Fruit fly (Drosophila melanogaster) whole organism, embryonic: ENCODE results near the gene CG13096.

ENCODE experiments used
- Atf-2 ChIP-seq: fragments of 200-800 bp; sonication (Bioruptor generic); optimal IDR thresholded peaks from 2 replicates; lab custom pipeline; 2016; ENCODE audit warnings: missing biosample characterization, missing genetic modification characterization
- CG10209 ChIP-seq: fragments of 200-800 bp; sonication (Bioruptor generic); optimal IDR thresholded peaks from 3 replicates; lab custom pipeline; 2017; ENCODE audit warnings: missing biosample characterization, mild to moderate bottlenecking, missing genetic modification characterization, missing genetic modification reagents
- CG10267 ChIP-seq: fragments of 200-800 bp; sonication (Bioruptor generic); optimal IDR thresholded peaks from 2 replicates; lab custom pipeline; 2018; ENCODE audit warnings: missing biosample characterization, mild to moderate bottlenecking, missing genetic modification characterization, moderate library complexity
- CG10543 ChIP-seq: fragments of 200-800 bp; sonication (Bioruptor generic); optimal IDR thresholded peaks from 3 replicates; lab custom pipeline; 2017; ENCODE audit warnings: missing biosample characterization, mild to moderate bottlenecking, missing genetic modification characterization, moderate library complexity
- CG11085 ChIP-seq: fragments of 200-800 bp; sonication (Bioruptor generic); IDR thresholded peaks from 2 replicates; pipeline ENCODE4 v1.3.6; 2022; ENCODE audit warnings: missing biosample characterization, missing genetic modification characterization
- CG15514 ChIP-seq: fragments of 200-800 bp; sonication (Bioruptor generic); optimal IDR thresholded peaks from 3 replicates; lab custom pipeline; 2017; ENCODE audit warnings: missing biosample characterization, missing genetic modification characterization, mild to moderate bottlenecking, moderate library complexity, missing genetic modification reagents
- CG31441 ChIP-seq: fragments of 200-800 bp; sonication (Bioruptor generic); IDR thresholded peaks from 2 replicates; pipeline ENCODE4 v1.3.6; 2022; ENCODE audit warnings: missing biosample characterization, missing genetic modification characterization
- CG3163 ChIP-seq: fragments of 200-800 bp; sonication (Bioruptor generic); optimal IDR thresholded peaks from 3 replicates; lab custom pipeline; 2016; ENCODE audit warnings: missing biosample characterization, missing genetic modification characterization
- CG43689 ChIP-seq: fragments of 200-800 bp; sonication (Bioruptor generic); IDR thresholded peaks from 2 replicates; pipeline ENCODE4 v1.3.6; 2022; ENCODE audit warnings: missing biosample characterization, missing genetic modification characterization
- CG4404 ChIP-seq: fragments of 200-800 bp; sonication (Bioruptor generic); IDR thresholded peaks from 2 replicates; pipeline ENCODE4 v1.3.6; 2022; ENCODE audit warnings: missing biosample characterization, missing genetic modification characterization
- CG7963 ChIP-seq: fragments of 200-800 bp; sonication (Bioruptor generic); IDR thresholded peaks from 3 replicates; pipeline ENCODE4 v1.3.6; 2022; ENCODE audit warnings: missing biosample characterization, missing genetic modification characterization; ENCODE audit not compliant: partially characterized antibody
- CG9215 ChIP-seq: fragments of 200-800 bp; sonication (Bioruptor generic); IDR thresholded peaks from 2 replicates; pipeline ENCODE4 v1.3.6; 2022; ENCODE audit warnings: missing biosample characterization, missing genetic modification characterization
- D ChIP-seq, 2 experiments: fragments of 200-800 bp in 1 of 2; fragments of >200 bp in 1 of 2; sonication (Bioruptor generic) in 1 of 2; optimal IDR thresholded peaks; 2 replicates in 1 of 2; 3 replicates in 1 of 2; lab custom pipeline; 2017; ENCODE audit warnings: mild to moderate bottlenecking in 1 of 2, missing biosample characterization in 1 of 2, missing genetic modification characterization in 1 of 2, missing genetic modification reagents in 1 of 2
- Dad ChIP-seq: fragments of 200-800 bp; sonication (Bioruptor generic); optimal IDR thresholded peaks from 3 replicates; lab custom pipeline; 2016; ENCODE audit warnings: missing biosample characterization, missing genetic modification characterization
- Doc2 ChIP-seq: fragments of 200-800 bp; sonication (Bioruptor generic); IDR thresholded peaks from 2 replicates; pipeline ENCODE4 v1.3.6; 2022; ENCODE audit warnings: missing biosample characterization, missing genetic modification characterization
- Fer3 ChIP-seq: fragments of 200-800 bp; sonication (Bioruptor generic); optimal IDR thresholded peaks from 2 replicates; lab custom pipeline; 2018; ENCODE audit warnings: missing biosample characterization, mild to moderate bottlenecking, missing genetic modification characterization, moderate library complexity
- HLH4C ChIP-seq: fragments of 200-800 bp; sonication (Bioruptor generic); IDR thresholded peaks from 3 replicates; pipeline ENCODE4 v1.3.6; 2022; ENCODE audit warnings: missing biosample characterization, missing genetic modification characterization; ENCODE audit not compliant: partially characterized antibody
- Lpt ChIP-seq: fragments of >200 bp; optimal IDR thresholded peaks from 2 replicates; lab custom pipeline; 2018; ENCODE audit warnings: missing biosample characterization, missing genetic modification characterization
- NK7.1 ChIP-seq: fragments of 200-800 bp; sonication (Bioruptor generic); optimal IDR thresholded peaks from 3 replicates; lab custom pipeline; 2016; ENCODE audit warnings: missing biosample characterization, missing genetic modification characterization
- Rfx ChIP-seq: fragments of 200-800 bp; sonication (Bioruptor generic); IDR thresholded peaks from 2 replicates; pipeline ENCODE4 v1.3.6; 2022; ENCODE audit warnings: missing biosample characterization, missing genetic modification characterization
- Side ChIP-seq: fragments of 200-800 bp; sonication (Bioruptor generic); optimal IDR thresholded peaks from 2 replicates; lab custom pipeline; 2016; ENCODE audit warnings: missing biosample characterization, missing genetic modification characterization
- Tbp ChIP-seq: fragments of >200 bp; optimal IDR thresholded peaks from 2 replicates; lab custom pipeline; 2018; ENCODE audit warnings: missing biosample characterization, missing genetic modification characterization
- Trl ChIP-seq, 3 experiments: fragments of >200 bp in 2 of 3; fragments of 200-800 bp in 1 of 3; sonication (Bioruptor generic) in 1 of 3; optimal IDR thresholded peaks; 2 replicates in 1 of 3; 3 replicates in 2 of 3; lab custom pipeline; 2016 to 2017; ENCODE audit warnings: missing biosample characterization in 1 of 3, missing genetic modification characterization in 1 of 3
- ab ChIP-seq: fragments of 200-800 bp; sonication (Bioruptor generic); optimal IDR thresholded peaks from 2 replicates; lab custom pipeline; 2016; ENCODE audit warnings: missing biosample characterization, missing genetic modification characterization
- ase ChIP-seq: fragments of 200-800 bp; sonication (Bioruptor generic); IDR thresholded peaks from 3 replicates; pipeline ENCODE4 v1.3.6; 2022; ENCODE audit warnings: missing biosample characterization, missing genetic modification characterization
- bbx ChIP-seq: fragments of 200-800 bp; sonication (Bioruptor generic); IDR thresholded peaks from 2 replicates; pipeline ENCODE4 v1.3.6; 2022; ENCODE audit warnings: missing biosample characterization, missing genetic modification characterization; ENCODE audit not compliant: partially characterized antibody
- bcd ChIP-seq: fragments of 200-800 bp; sonication (Bioruptor generic); optimal IDR thresholded peaks from 2 replicates; lab custom pipeline; 2017; ENCODE audit warnings: missing biosample characterization, mild to moderate bottlenecking, missing genetic modification characterization
- cg ChIP-seq: fragments of 200-800 bp; sonication (Bioruptor generic); optimal IDR thresholded peaks from 3 replicates; lab custom pipeline; 2019; ENCODE audit warnings: missing biosample characterization, mild to moderate bottlenecking, missing genetic modification characterization, moderate library complexity
- danr ChIP-seq: fragments of 200-800 bp; sonication (Bioruptor generic); IDR thresholded peaks from 2 replicates; pipeline ENCODE4 v1.3.6; 2022; ENCODE audit warnings: missing biosample characterization, missing genetic modification characterization
- dati ChIP-seq: fragments of 200-800 bp; sonication (Bioruptor generic); IDR thresholded peaks from 2 replicates; pipeline ENCODE4 v1.3.6; 2022; ENCODE audit warnings: missing biosample characterization, missing genetic modification characterization
- disco-r ChIP-seq: fragments of 200-800 bp; sonication (Bioruptor generic); optimal IDR thresholded peaks from 2 replicates; lab custom pipeline; 2016; ENCODE audit warnings: missing biosample characterization, missing genetic modification characterization
- dm ChIP-seq: fragments of 200-800 bp; sonication (Bioruptor generic); optimal IDR thresholded peaks from 3 replicates; lab custom pipeline; 2016; ENCODE audit warnings: missing biosample characterization, missing genetic modification characterization
- dmrt11E ChIP-seq: fragments of 200-800 bp; sonication (Bioruptor generic); optimal IDR thresholded peaks from 3 replicates; lab custom pipeline; 2018; ENCODE audit warnings: missing biosample characterization, mild to moderate bottlenecking, missing genetic modification characterization, moderate library complexity
- esg ChIP-seq: fragments of 200-800 bp; sonication (Bioruptor generic); conservative IDR thresholded peaks from 2 replicates; pipeline ENCODE4 v1.3.6; 2022; ENCODE audit warnings: missing biosample characterization, missing genetic modification characterization
- eve ChIP-seq, 2 experiments: fragments of >200 bp; optimal IDR thresholded peaks; 2 replicates each; lab custom pipeline; 2017; ENCODE audit warnings: missing biosample characterization in 2 of 2, missing genetic modification characterization in 2 of 2
- eyg ChIP-seq: fragments of 200-800 bp; sonication (Bioruptor generic); optimal IDR thresholded peaks from 3 replicates; lab custom pipeline; 2016; ENCODE audit warnings: missing biosample characterization, missing genetic modification characterization
- gcm ChIP-seq: fragments of 200-800 bp; sonication (Bioruptor generic); optimal IDR thresholded peaks from 2 replicates; lab custom pipeline; 2019; ENCODE audit warnings: missing biosample characterization, mild to moderate bottlenecking, missing genetic modification characterization, moderate library complexity
- jigr1 ChIP-seq: fragments of 200-800 bp; sonication (Bioruptor generic); IDR thresholded peaks from 3 replicates; pipeline ENCODE4 v1.3.6; 2022; ENCODE audit warnings: missing biosample characterization, missing genetic modification characterization
- klu ChIP-seq: fragments of 200-800 bp; sonication (Bioruptor generic); IDR thresholded peaks from 2 replicates; pipeline ENCODE4 v1.3.6; 2022; ENCODE audit warnings: missing biosample characterization, missing genetic modification characterization
- lbe ChIP-seq: fragments of 200-800 bp; sonication (Bioruptor generic); optimal IDR thresholded peaks from 2 replicates; lab custom pipeline; 2016; ENCODE audit warnings: missing biosample characterization, mild to moderate bottlenecking, missing genetic modification characterization
- lmd ChIP-seq: fragments of 200-800 bp; sonication (Bioruptor generic); IDR thresholded peaks from 2 replicates; pipeline ENCODE4 v1.3.6; 2022; ENCODE audit warnings: missing biosample characterization, missing genetic modification characterization
- luna ChIP-seq: fragments of 200-800 bp; sonication (Bioruptor generic); optimal IDR thresholded peaks from 2 replicates; lab custom pipeline; 2016; ENCODE audit warnings: missing biosample characterization, missing genetic modification characterization
- mirr ChIP-seq: fragments of 200-800 bp; sonication (Bioruptor generic); optimal IDR thresholded peaks from 3 replicates; lab custom pipeline; 2018; ENCODE audit warnings: missing biosample characterization, mild to moderate bottlenecking, missing genetic modification characterization
- nau ChIP-seq: fragments of 200-800 bp; sonication (Bioruptor generic); optimal IDR thresholded peaks from 3 replicates; lab custom pipeline; 2017; ENCODE audit warnings: missing biosample characterization, mild to moderate bottlenecking, missing genetic modification characterization, missing genetic modification reagents
- row ChIP-seq: fragments of 200-800 bp; sonication (Bioruptor generic); IDR thresholded peaks from 3 replicates; pipeline ENCODE4 v1.3.6; 2022; ENCODE audit warnings: missing biosample characterization, missing genetic modification characterization
- sim ChIP-seq: fragments of 200-800 bp; sonication (Bioruptor generic); IDR thresholded peaks from 2 replicates; pipeline ENCODE4 v1.3.6; 2022; ENCODE audit warnings: missing biosample characterization, missing genetic modification characterization
- slp2 ChIP-seq: fragments of 200-800 bp; sonication (Bioruptor generic); optimal IDR thresholded peaks from 2 replicates; lab custom pipeline; 2016; ENCODE audit warnings: missing biosample characterization, missing genetic modification characterization
- sob ChIP-seq: fragments of 200-800 bp; sonication (Bioruptor generic); IDR thresholded peaks from 2 replicates; pipeline ENCODE4 v1.3.6; 2022; ENCODE audit warnings: missing biosample characterization, missing genetic modification characterization
- sr ChIP-seq: fragments of 200-800 bp; sonication (Bioruptor generic); IDR thresholded peaks from 3 replicates; pipeline ENCODE4 v1.3.6; 2022; ENCODE audit warnings: missing biosample characterization, missing genetic modification characterization
- trem ChIP-seq: fragments of 200-800 bp; optimal IDR thresholded peaks from 3 replicates; lab custom pipeline; 2019; ENCODE audit warnings: missing biosample characterization, mild to moderate bottlenecking, missing genetic modification characterization, moderate library complexity
- tx ChIP-seq: fragments of 200-800 bp; sonication (Bioruptor generic); optimal IDR thresholded peaks from 2 replicates; lab custom pipeline; 2016; ENCODE audit warnings: missing biosample characterization, missing genetic modification characterization

Gene CG13096

DNA sequence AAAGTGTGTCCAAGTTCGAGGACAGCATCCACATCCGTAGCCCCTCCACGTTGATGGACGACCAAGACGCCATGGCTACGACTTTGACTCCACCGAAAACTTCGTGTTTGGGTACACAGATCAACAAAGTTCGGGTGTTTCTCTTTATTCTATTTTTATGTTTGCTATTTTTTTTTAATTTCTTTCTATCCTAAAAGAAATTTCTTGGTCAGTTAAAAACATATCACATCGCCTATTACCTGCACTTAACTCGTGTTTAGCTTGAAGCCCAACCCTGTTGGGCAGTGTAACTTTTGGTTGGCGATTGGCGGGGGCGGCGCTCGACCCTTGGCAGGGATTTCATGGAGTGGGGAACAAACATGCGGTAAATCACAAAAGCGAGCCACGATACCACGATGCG is 38.2 kb downstream of the CG13096 start (continued):
- TF ChIP-seq Tbp (no peak), dm (GFP tag; lab: Kevin White, UChicago) (no peak), ase (GFP tag; lab: Robert Waterston, UW) (peak; percentile 57; the same call in 1 of the 3 replicates), CG4404 (GFP tag; lab: Robert Waterston, UW) (no peak), sim (no peak), bcd (GFP tag; lab: Kevin White, UChicago) (peak; percentile 36), esg (peak; percentile 38; the same call in 1 of the 2 replicates), Rfx (peak; percentile 61), CG15514 (GFP tag; lab: Kevin White, UChicago) (peak; percentile 40), nau (GFP tag; lab: Kevin White, UChicago) (no peak), D (optimal IDR thresholded peaks at IDR 0.05; lab: Kevin White, UChicago) (no peak), D (GFP tag; optimal IDR thresholded peaks at IDR 0.05; lab: Kevin White, UChicago) (peak; percentile 58), cg (GFP tag; lab: Kevin White, UChicago) (no peak), disco-r (GFP tag; lab: Kevin White, UChicago) (no peak), CG3163 (GFP tag; lab: Kevin White, UChicago) (no peak), CG9215 (peak; percentile 51; the same call in 1 of the 2 replicates), row (GFP tag; lab: Robert Waterston, UW) (peak; percentile 71), Trl (optimal IDR thresholded peaks at IDR 0.05; lab: Kevin White, UChicago) (no peak), Trl (GFP tag; optimal IDR thresholded peaks at IDR 0.05; lab: Kevin White, UChicago) (no peak), CG7963 (GFP tag; lab: Robert Waterston, UW) (no peak), jigr1 (GFP tag; lab: Robert Waterston, UW) (no peak), Lpt (GFP tag; lab: Kevin White, UChicago) (no peak), bbx (GFP tag; lab: Robert Waterston, UW) (no peak), HLH4C (GFP tag; lab: Robert Waterston, UW) (no peak), NK7.1 (no peak), trem (tag; lab: Kevin White, UChicago) (peak; percentile 41), lbe (GFP tag; lab: Kevin White, UChicago) (peak; percentile 6), sob (GFP tag; lab: Robert Waterston, UW) (peak; percentile 53; the same call in 1 of the 2 replicates), eyg (GFP tag; lab: Kevin White, UChicago) (no peak), sr (GFP tag; lab: Robert Waterston, UW) (no peak), CG10209 (GFP tag; lab: Kevin White, UChicago) (peak; percentile 25), Doc2 (GFP tag; lab: Robert Waterston, UW) (no peak), Atf-2 (no peak), CG10543 (GFP tag; lab: Kevin White, UChicago) (no peak), CG11085 (no peak), Side (no peak), Fer3 (tag; lab: Kevin White, UChicago) (peak; percentile 53), danr (no peak), dati (GFP tag; lab: Robert Waterston, UW) (no peak), CG43689 (GFP tag; lab: Robert Waterston, UW) (no peak), tx (GFP tag; lab: Kevin White, UChicago) (no peak), CG10267 (peak; percentile 47), slp2 (GFP tag; lab: Kevin White, UChicago) (no peak), Dad (GFP tag; lab: Kevin White, UChicago) (no peak), luna (GFP tag; lab: Kevin White, UChicago) (no peak), klu (GFP tag; lab: Robert Waterston, UW) (peak; percentile 45; the same call in 1 of the 2 replicates), mirr (GFP tag; lab: Kevin White, UChicago) (no peak), CG31441 (GFP tag; lab: Robert Waterston, UW) (peak; percentile 73), gcm (GFP tag; lab: Kevin White, UChicago) (peak; percentile 28), lmd (GFP tag; lab: Robert Waterston, UW) (peak; percentile 60; the same call in 1 of the 2 replicates), dmrt11E (peak; percentile 68), ab (GFP tag; lab: Kevin White, UChicago) (no peak), eve (GFP tag; optimal IDR thresholded peaks at IDR 0.05; lab: Kevin White, UChicago) (no peak)
